Fruit fly (Drosophila melanogaster) Kc167 (cell line): ENCODE results near the gene CG4467.

Experiments used
- h ChIP-seq: fragments of >200 bp; optimal IDR thresholded peaks from 3 replicates; lab custom pipeline; 2018; ENCODE audit warnings: missing external identifiers
- psq ChIP-seq: fragments of >200 bp; optimal IDR thresholded peaks from 2 replicates; lab custom pipeline; 2017; ENCODE audit warnings: missing external identifiers

- TF ChIP-seq psq (no peak), h (lab: Kevin White, UChicago) (no peak)
These were observed 41.4 kb upstream of the CG4467 start, which contains the start of gene bb8 for dm6 chr3R:23290089-23290488.
